Worm (Caenorhabditis elegans) whole organism, L4 larva: Measurements from ENCODE around the gene C48D5.3.

ENCODE experiments used
- F49E8.2 ChIP-seq: sonication (generic microtip); optimal IDR thresholded peaks from 2 replicates; lab custom pipeline; 2016; ENCODE audit warnings: missing compliant biosample characterization, mild to moderate bottlenecking, missing genetic modification characterization, borderline replicate concordance
- T20F7.1 ChIP-seq: fragments of 200-800 bp; sonication (Bioruptor generic); optimal IDR thresholded peaks from 2 replicates; lab custom pipeline; 2018; ENCODE audit warnings: mild to moderate bottlenecking, missing genetic modification characterization, missing compliant biosample characterization
- T26A8.4 ChIP-seq: fragments of 200-800 bp; sonication (Bioruptor generic); IDR thresholded peaks from 2 replicates; pipeline ENCODE4 v1.3.6; 2022; ENCODE audit warnings: missing genetic modification characterization, missing compliant biosample characterization
- Y48G9A.11 ChIP-seq: fragments of 200-800 bp; sonication (Bioruptor generic); IDR thresholded peaks from 2 replicates; pipeline ENCODE4 v1.3.6; 2022; ENCODE audit warnings: missing genetic modification reagents, missing genetic modification characterization, missing compliant biosample characterization
- aha-1 ChIP-seq: fragments of 150-350 bp; peaks from one replicate; lab custom pipeline; 2014; ENCODE audit warnings: missing biosample characterization, missing genetic modification characterization
- arid-1 ChIP-seq: fragments of 200-800 bp; sonication (Bioruptor generic); conservative IDR thresholded peaks from 2 replicates; pipeline ENCODE4 v1.3.6; 2022; ENCODE audit warnings: missing genetic modification reagents, missing genetic modification characterization, missing compliant biosample characterization
- ceh-28 ChIP-seq: fragments of 150-350 bp; optimal IDR thresholded peaks from 2 replicates; lab custom pipeline; 2014; ENCODE audit warnings: missing biosample characterization, missing genetic modification reagents, missing genetic modification characterization
- ces-1 ChIP-seq: fragments of 150-350 bp; sonication (generic microtip); optimal IDR thresholded peaks from 4 replicates; lab custom pipeline; 2014; ENCODE audit warnings: missing biosample characterization, missing genetic modification reagents, missing genetic modification characterization
- daf-12 ChIP-seq: fragments of 150-350 bp; optimal IDR thresholded peaks from 2 replicates; lab custom pipeline; 2014; ENCODE audit warnings: missing biosample characterization, missing genetic modification reagents, missing genetic modification characterization
- daf-16 ChIP-seq, 3 experiments: sonication (generic microtip); optimal IDR thresholded peaks; 2 replicates each; lab custom pipeline; 2016 to 2017; ENCODE audit warnings: missing genetic modification characterization in 3 of 3, missing genetic modification reagents in 3 of 3, mild to moderate bottlenecking in 2 of 3, missing compliant biosample characterization in 2 of 3, missing biosample characterization in 1 of 3, moderate library complexity in 1 of 3
- dmd-6 ChIP-seq: fragments of 200-800 bp; sonication (Bioruptor generic); IDR thresholded peaks from 2 replicates; pipeline ENCODE4 v1.3.6; 2022; ENCODE audit warnings: missing genetic modification reagents, missing genetic modification characterization, missing compliant biosample characterization
- dmd-8 ChIP-seq: fragments of 200-800 bp; sonication (Bioruptor generic); IDR thresholded peaks from 2 replicates; pipeline ENCODE4 v1.3.6; 2022; ENCODE audit warnings: missing genetic modification characterization, missing compliant biosample characterization
- dpl-1 ChIP-seq: fragments of 150-350 bp; optimal IDR thresholded peaks from 2 replicates; lab custom pipeline; 2014; ENCODE audit warnings: missing biosample characterization, missing genetic modification reagents, missing genetic modification characterization
- duxl-1 ChIP-seq: sonication (generic microtip); optimal IDR thresholded peaks from 2 replicates; lab custom pipeline; 2016; ENCODE audit warnings: mild to moderate bottlenecking, missing genetic modification characterization, moderate library complexity, missing compliant biosample characterization; ENCODE audit not compliant: poor library complexity
- dve-1 ChIP-seq: sonication (generic microtip); optimal IDR thresholded peaks from 2 replicates; lab custom pipeline; 2017; ENCODE audit warnings: antibody characterized with exemption, mild to moderate bottlenecking, missing genetic modification characterization, missing compliant biosample characterization; ENCODE audit not compliant: insufficient read depth
- hif-1 ChIP-seq, 2 experiments: sonication (generic microtip); optimal IDR thresholded peaks; 2 replicates each; lab custom pipeline; 2016 to 2017; ENCODE audit warnings: missing compliant biosample characterization in 2 of 2, missing genetic modification characterization in 2 of 2, missing genetic modification reagents in 2 of 2, missing genotype in 2 of 2, mild to moderate bottlenecking in 1 of 2
- hlh-11 ChIP-seq: fragments of 200-800 bp; sonication (Bioruptor generic); optimal IDR thresholded peaks from 2 replicates; lab custom pipeline; 2018; ENCODE audit warnings: mild to moderate bottlenecking, missing genetic modification characterization, missing compliant biosample characterization
- hlh-30 ChIP-seq: sonication (generic microtip); optimal IDR thresholded peaks from 2 replicates; lab custom pipeline; 2017; ENCODE audit warnings: antibody characterized with exemption, mild to moderate bottlenecking, missing genetic modification characterization, missing compliant biosample characterization; ENCODE audit not compliant: insufficient read depth
- hmg-1.1 ChIP-seq: fragments of 200-800 bp; sonication (Bioruptor generic); IDR thresholded peaks from 2 replicates; pipeline ENCODE4 v1.3.6; 2022; ENCODE audit warnings: missing genetic modification reagents, missing genetic modification characterization, missing compliant biosample characterization
- lin-38 ChIP-seq: fragments of 200-800 bp; sonication (Bioruptor generic); IDR thresholded peaks from 2 replicates; pipeline ENCODE4 v1.3.6; 2022; ENCODE audit warnings: missing genetic modification reagents, missing genetic modification characterization, missing compliant biosample characterization
- lsy-2 ChIP-seq, 2 experiments: fragments of 150-350 bp in 1 of 2; sonication (generic microtip) in 1 of 2; optimal IDR thresholded peaks; 2 replicates each; lab custom pipeline; 2014 to 2017; ENCODE audit warnings: missing biosample characterization in 2 of 2, missing genetic modification characterization in 2 of 2
- mdl-1 ChIP-seq, 2 experiments: fragments of 150-350 bp in 1 of 2; sonication (generic microtip) in 1 of 2; optimal IDR thresholded peaks; 2 replicates each; lab custom pipeline; 2014 to 2017; ENCODE audit warnings: missing biosample characterization in 2 of 2, missing genetic modification characterization in 2 of 2
- mep-1 ChIP-seq: fragments of 150-350 bp; sonication (generic microtip); optimal IDR thresholded peaks from 3 replicates; lab custom pipeline; 2014; ENCODE audit warnings: missing biosample characterization, missing genetic modification characterization
- mes-2 ChIP-seq: sonication (generic microtip); optimal IDR thresholded peaks from 2 replicates; lab custom pipeline; 2016; ENCODE audit warnings: missing genotype, mild to moderate bottlenecking, missing genetic modification characterization, missing compliant biosample characterization; ENCODE audit not compliant: poor library complexity, severe bottlenecking
- mxl-2 ChIP-seq: fragments of 200-800 bp; sonication (Bioruptor generic); conservative IDR thresholded peaks from 2 replicates; pipeline ENCODE4 v1.3.6; 2022; ENCODE audit warnings: missing genetic modification reagents, missing genetic modification characterization, missing compliant biosample characterization
- mxl-3 ChIP-seq: fragments of 200-800 bp; sonication (Bioruptor generic); optimal IDR thresholded peaks from 2 replicates; lab custom pipeline; 2018; ENCODE audit warnings: mild to moderate bottlenecking, missing genetic modification characterization, missing compliant biosample characterization
- nhr-102 ChIP-seq: sonication (generic microtip); optimal IDR thresholded peaks from 2 replicates; lab custom pipeline; 2016; ENCODE audit warnings: mild to moderate bottlenecking, missing genetic modification characterization, moderate library complexity, missing compliant biosample characterization
- nhr-28 ChIP-seq: fragments of 150-350 bp; optimal IDR thresholded peaks from 2 replicates; lab custom pipeline; 2014; ENCODE audit warnings: missing biosample characterization, missing genetic modification characterization
- nhr-41 ChIP-seq: fragments of 200-800 bp; sonication (Bioruptor generic); IDR thresholded peaks from 2 replicates; pipeline ENCODE4 v1.3.6; 2022; ENCODE audit warnings: missing genetic modification reagents, missing genetic modification characterization, missing compliant biosample characterization
- nhr-48 ChIP-seq: sonication (generic microtip); optimal IDR thresholded peaks from 2 replicates; lab custom pipeline; 2016; ENCODE audit warnings: mild to moderate bottlenecking, missing genetic modification characterization, missing compliant biosample characterization
- nhr-6 ChIP-seq: fragments of 150-350 bp; optimal IDR thresholded peaks from 2 replicates; lab custom pipeline; 2014; ENCODE audit warnings: missing biosample characterization, missing genetic modification characterization
- nhr-77 ChIP-seq: fragments of 150-350 bp; optimal IDR thresholded peaks from 2 replicates; lab custom pipeline; 2014; ENCODE audit warnings: missing biosample characterization, missing genetic modification characterization
- pqm-1 ChIP-seq: sonication (generic microtip); optimal IDR thresholded peaks from 2 replicates; lab custom pipeline; 2017; ENCODE audit warnings: missing biosample characterization, missing genetic modification characterization
- set-16 ChIP-seq: fragments of 200-800 bp; sonication (Bioruptor generic); IDR thresholded peaks from 2 replicates; pipeline ENCODE4 v1.3.6; 2022; ENCODE audit warnings: missing genetic modification reagents, missing genetic modification characterization, missing compliant biosample characterization
- spr-3 ChIP-seq: fragments of 200-800 bp; sonication (Bioruptor generic); optimal IDR thresholded peaks from 2 replicates; lab custom pipeline; 2018; ENCODE audit warnings: mild to moderate bottlenecking, missing genetic modification characterization, missing compliant biosample characterization
- tra-1 ChIP-seq: fragments of 200-800 bp; sonication (Bioruptor generic); IDR thresholded peaks from 2 replicates; pipeline ENCODE4 v1.3.6; 2022; ENCODE audit warnings: missing genetic modification reagents, missing genetic modification characterization, missing compliant biosample characterization
- unc-62 ChIP-seq, 3 experiments: fragments of 150-350 bp in 1 of 3; sonication (generic microtip); optimal IDR thresholded peaks in 2 of 3; peaks in 1 of 3; 1 replicate in 1 of 3; 2 replicates in 2 of 3; lab custom pipeline; 2014 to 2017; ENCODE audit warnings: missing biosample characterization in 3 of 3, missing genetic modification characterization in 3 of 3, missing genetic modification reagents in 3 of 3, missing genotype in 1 of 3
- vab-7 ChIP-seq: fragments of 200-800 bp; sonication (Bioruptor generic); IDR thresholded peaks from 2 replicates; pipeline ENCODE4 v1.3.6; 2022; ENCODE audit warnings: missing genetic modification reagents, missing genetic modification characterization, missing compliant biosample characterization

C48D5.3 gene

DNA sequence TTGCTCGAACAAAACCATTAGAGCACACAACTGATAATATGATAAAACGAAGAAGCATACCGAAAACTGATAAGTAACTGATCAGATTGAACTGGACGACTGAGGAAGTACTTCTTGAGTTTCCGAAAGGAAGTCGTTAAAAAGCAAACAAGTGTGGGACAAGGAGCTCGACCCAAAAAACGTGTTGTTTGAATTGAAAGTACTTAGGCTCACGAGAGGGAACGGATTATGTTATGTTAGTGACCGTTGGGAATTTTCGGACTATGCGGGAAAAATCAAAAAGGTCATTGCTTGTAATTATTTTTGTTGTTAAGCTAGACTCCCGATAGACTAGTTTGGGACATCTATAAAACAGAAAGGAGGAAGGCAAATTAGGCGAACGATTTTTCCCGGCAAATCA lies at the start of gene C48D5.3:
Gene C48D5.3 (minus strand): TSS at position 101 of the 400 bp plus-strand sequence.
- no peak for TF ChIP-seq hmg-1.1 (GFP tag; lab: Robert Waterston, UW)
- no peak for TF ChIP-seq mxl-3
- peak; percentile 44 for TF ChIP-seq pqm-1

- TF ChIP-seq nhr-28 (tag; lab: Kevin White, UChicago) (peak; percentile 84), hlh-30 (tag; lab: Kevin White, UChicago) (peak; percentile 40), tra-1 (GFP tag; lab: Robert Waterston, UW) (no peak), nhr-41 (GFP tag; lab: Robert Waterston, UW) (no peak), mep-1 (peak; percentile 59), F49E8.2 (no peak), hlh-11 (peak; percentile 77), duxl-1 (tag; lab: Kevin White, UChicago) (no peak), ceh-28 (tag; lab: Kevin White, UChicago) (no peak), Y48G9A.11 (peak; percentile 89), dpl-1 (peak; percentile 53), lsy-2 (tag; optimal IDR thresholded peaks at IDR 0.05; lab: Kevin White, UChicago) (peak in 1 of 2 experiments; percentile 80), nhr-77 (tag; lab: Kevin White, UChicago) (peak; percentile 67), nhr-48 (tag; lab: Kevin White, UChicago) (peak; percentile 31), mdl-1 (tag; optimal IDR thresholded peaks at IDR 0.05; lab: Kevin White, UChicago) (peak in 1 of 2 experiments; percentile 21), lin-38 (GFP tag; lab: Robert Waterston, UW) (peak; percentile 28; the same call in 1 of the 2 replicates), mes-2 (tag; lab: Kevin White, UChicago) (peak; percentile 59), pqm-1 (peak; percentile 87), nhr-102 (tag; lab: Kevin White, UChicago) (peak; percentile 12), hif-1 (tag; optimal IDR thresholded peaks at IDR 0.05; lab: Kevin White, UChicago) (peak in 1 of 2 experiments; percentile 13), dmd-6 (GFP tag; lab: Robert Waterston, UW) (peak; percentile 93), dmd-8 (GFP tag; lab: Robert Waterston, UW) (no peak), nhr-6 (peak; percentile 49), T20F7.1 (GFP tag; lab: Kevin White, UChicago) (peak; percentile 99), dve-1 (peak; percentile 91), unc-62 (GFP tag; optimal IDR thresholded peaks at IDR 0.05 in 1 of 2; lab: Kevin White, UChicago) (no peak), unc-62 (tag; optimal IDR thresholded peaks at IDR 0.05; lab: Kevin White, UChicago) (no peak), daf-16 (GFP tag; optimal IDR thresholded peaks at IDR 0.05; lab: Kevin White, UChicago) (peak in 1 of 2 experiments; percentile 33), daf-16 (tag; optimal IDR thresholded peaks at IDR 0.05; lab: Kevin White, UChicago) (peak; percentile 76)
These were observed 48.8 kb upstream of the C48D5.3 start, which contains the start of gene mrps-31 for ce11 chrIII:3630337-3630736. Gene mrps-31 (minus strand): TSS chrIII:3630372.

DNA sequence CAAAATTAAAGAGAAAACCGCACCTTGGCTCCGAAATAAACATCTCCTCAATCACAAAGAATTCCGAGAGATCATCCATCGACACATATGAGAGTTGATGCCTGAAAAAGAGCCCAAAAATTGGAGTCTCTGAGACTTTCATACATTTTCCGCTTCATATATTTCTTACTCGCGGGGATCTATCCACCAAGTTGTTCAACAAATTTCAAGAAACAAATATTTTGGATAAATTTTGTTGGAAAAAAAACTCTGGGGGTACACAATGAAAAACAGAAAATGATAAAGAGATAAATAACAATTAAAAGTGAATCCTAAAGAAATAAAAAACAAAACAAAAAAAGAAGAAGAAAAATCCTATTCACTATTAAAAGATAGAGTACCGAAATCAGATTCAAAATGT lies 45.5 kb upstream of the C48D5.3 start, which contains the start of gene sel-8:
Gene sel-8 (minus strand): TSS at position 101 of the 400 bp plus-strand sequence.
- peak; percentile 19 for TF ChIP-seq aha-1 (tag; lab: Kevin White, UChicago)
- TF ChIP-seq mxl-2 (GFP tag; lab: Robert Waterston, UW), result no peak
- TF ChIP-seq spr-3 (GFP tag; lab: Kevin White, UChicago), result no peak
- TF ChIP-seq, all 104 proteins: peak for 1

ce11 chrIII:3623772-3624171 lies 42.2 kb upstream of the C48D5.3 start:
- TF ChIP-seq arid-1 (GFP tag; lab: Robert Waterston, UW), result no peak
- 0 out of 2 replicates have a peak, but pooled peaks have one; percentile 11 for TF ChIP-seq set-16 (GFP tag; lab: Robert Waterston, UW)
- no peak for TF ChIP-seq mes-2 (tag; lab: Kevin White, UChicago)
- TF ChIP-seq T26A8.4 (GFP tag; lab: Robert Waterston, UW), result no peak
- TF ChIP-seq dmd-8 (GFP tag; lab: Robert Waterston, UW), result no peak
- TF ChIP-seq nhr-28 (tag; lab: Kevin White, UChicago), result peak; percentile 8
- no peak for TF ChIP-seq dpl-1
- no peak for TF ChIP-seq ces-1 (GFP tag; lab: Kevin White, UChicago)
- TF ChIP-seq vab-7 (GFP tag; lab: Robert Waterston, UW), result no peak
- TF ChIP-seq tra-1 (GFP tag; lab: Robert Waterston, UW), result no peak
- 0 out of 2 replicates have a peak, but pooled peaks have one; percentile 7 for TF ChIP-seq hmg-1.1 (GFP tag; lab: Robert Waterston, UW)
- peak in 1 of 2 experiments; percentile 34 for TF ChIP-seq mdl-1 (tag; optimal IDR thresholded peaks at IDR 0.05; lab: Kevin White, UChicago)
- TF ChIP-seq mxl-3, result peak; percentile 15
- no peak for TF ChIP-seq daf-12 (tag; lab: Kevin White, UChicago)
- TF ChIP-seq, all 104 proteins: peak for 5
